In genomic region chr3L:20313469-20313868, dm6 we compare ENCODE assay signal across 6 fruit fly cellular contexts.
TF ChIP-seq lines count a peak whose summit lies in the region.

Gene alphaSnap (plus strand): TSS chr3L:20313632.

- peak; percentile 54 to 59 for TF ChIP-seq CTCF in S2 (optimal IDR thresholded peaks at IDR 0.05; lab: Kevin White, UChicago)
- peak; percentile 68 for TF ChIP-seq CTCF in whole organism, embryonic (GFP tag; optimal IDR thresholded peaks at IDR 0.05; lab: Kevin White, UChicago)

TF ChIP-seq in whole organism, adult, 20 proteins besides CTCF, POLR2A, EP300 and RAD21 (continues in another document):
- TF ChIP-seq cnc (optimal IDR thresholded peaks at IDR 0.05; lab: Kevin White, UChicago), result no peak
- TF ChIP-seq toe (GFP tag; optimal IDR thresholded peaks at IDR 0.05; lab: Kevin White, UChicago), result peak; percentile 15
- peak; percentile 45 for TF ChIP-seq CG7101 (tag; optimal IDR thresholded peaks at IDR 0.05; lab: Kevin White, UChicago)
- peak; percentile 18 for TF ChIP-seq pad (GFP tag; optimal IDR thresholded peaks at IDR 0.05; lab: Kevin White, UChicago)
- peak; percentile 15 for TF ChIP-seq ovo (GFP tag; optimal IDR thresholded peaks at IDR 0.05; lab: Kevin White, UChicago)
- no peak for TF ChIP-seq CG12768 (GFP tag; optimal IDR thresholded peaks at IDR 0.05; lab: Kevin White, UChicago)
- peak; percentile 71 for TF ChIP-seq CG1620 (GFP tag; optimal IDR thresholded peaks at IDR 0.05; lab: Kevin White, UChicago)
- TF ChIP-seq Hr96 (GFP tag; optimal IDR thresholded peaks at IDR 0.05; lab: Kevin White, UChicago), result peak; percentile 29
- TF ChIP-seq CG5204 (GFP tag; optimal IDR thresholded peaks at IDR 0.05; lab: Kevin White, UChicago), result no peak
- TF ChIP-seq bab1 (GFP tag; optimal IDR thresholded peaks at IDR 0.05; lab: Kevin White, UChicago), result peak; percentile 43
- no peak for TF ChIP-seq Clk (GFP tag; optimal IDR thresholded peaks at IDR 0.05; lab: Kevin White, UChicago)
- no peak for TF ChIP-seq CG11617 (GFP tag; optimal IDR thresholded peaks at IDR 0.05; lab: Kevin White, UChicago)
- TF ChIP-seq CG7045 (GFP tag; optimal IDR thresholded peaks at IDR 0.05; lab: Kevin White, UChicago), result no peak
- TF ChIP-seq CG33017 (tag; optimal IDR thresholded peaks at IDR 0.05; lab: Kevin White, UChicago), result no peak
- peak; percentile 29 for TF ChIP-seq Mnt (GFP tag; optimal IDR thresholded peaks at IDR 0.05; lab: Kevin White, UChicago)
- TF ChIP-seq Crg-1 (GFP tag; optimal IDR thresholded peaks at IDR 0.05; lab: Kevin White, UChicago), result peak; percentile 63
- TF ChIP-seq tj (GFP tag; optimal IDR thresholded peaks at IDR 0.05; lab: Kevin White, UChicago), result peak; percentile 6
- no peak for TF ChIP-seq kay (GFP tag; lab: Kevin White, UChicago; ENCODE audit: borderline replicate concordance)

TF ChIP-seq in whole organism, embryonic, 481 proteins besides CTCF, POLR2A, EP300 and RAD21 (continues in another document):
- TF ChIP-seq Pdp1 (GFP tag; optimal IDR thresholded peaks at IDR 0.05; lab: Kevin White, UChicago), result peak in 1 of 2 experiments; percentile 55
- no peak for TF ChIP-seq CG2875 (GFP tag; optimal IDR thresholded peaks at IDR 0.05; lab: Kevin White, UChicago)
- TF ChIP-seq CG1603 (tag; optimal IDR thresholded peaks at IDR 0.05; lab: Kevin White, UChicago), result peak; percentile 74
- 0 out of 3 replicates have a peak, but pooled peaks have one; percentile 31 for TF ChIP-seq Doc3 (GFP tag; IDR thresholded peaks at IDR 0.05; lab: Robert Waterston, UW; ENCODE audit: partially characterized antibody)
- TF ChIP-seq Antp (GFP tag; optimal IDR thresholded peaks at IDR 0.05; lab: Kevin White, UChicago), result peak; percentile 41
- TF ChIP-seq Bteb2 (GFP tag; optimal IDR thresholded peaks at IDR 0.05; lab: Kevin White, UChicago), result peak; percentile 33
- 0 out of 3 replicates have a peak, but pooled peaks have one; percentile 35 for TF ChIP-seq CG6791 (GFP tag; IDR thresholded peaks at IDR 0.05; lab: Robert Waterston, UW; ENCODE audit: partially characterized antibody)
- no peak for TF ChIP-seq CG12104 (GFP tag; optimal IDR thresholded peaks at IDR 0.05; lab: Kevin White, UChicago)
- TF ChIP-seq dati (GFP tag; IDR thresholded peaks at IDR 0.05; lab: Robert Waterston, UW), result no peak
- TF ChIP-seq Dbx (GFP tag; IDR thresholded peaks at IDR 0.05; lab: Robert Waterston, UW), result peak; percentile 33; the same call in 1 of the 3 replicates
- peak; percentile 23 for TF ChIP-seq CG12391 (tag; optimal IDR thresholded peaks at IDR 0.05; lab: Kevin White, UChicago)
- TF ChIP-seq Lhr (GFP tag; optimal IDR thresholded peaks at IDR 0.05; lab: Kevin White, UChicago), result peak; percentile 80
- peak; percentile 8 for TF ChIP-seq dmrt11E (tag; optimal IDR thresholded peaks at IDR 0.05; lab: Kevin White, UChicago)
- peak; percentile 41 for TF ChIP-seq Sry-δ (GFP tag; optimal IDR thresholded peaks at IDR 0.05; lab: Kevin White, UChicago)
- peak; percentile 39 for TF ChIP-seq sug (tag; optimal IDR thresholded peaks at IDR 0.05; lab: Kevin White, UChicago)
- peak; percentile 41 for TF ChIP-seq CG9609 (GFP tag; optimal IDR thresholded peaks at IDR 0.05; lab: Kevin White, UChicago)
- TF ChIP-seq Elba2 (GFP tag; optimal IDR thresholded peaks at IDR 0.05; lab: Kevin White, UChicago), result peak; percentile 66

TF ChIP-seq in whole organism, prepupa, 60 proteins besides CTCF, POLR2A, EP300 and RAD21:
- TF ChIP-seq esn (GFP tag; optimal IDR thresholded peaks at IDR 0.05; lab: Kevin White, UChicago) (peak; percentile 51), topi (GFP tag; optimal IDR thresholded peaks at IDR 0.05; lab: Kevin White, UChicago) (peak; percentile 35), ss (GFP tag; optimal IDR thresholded peaks at IDR 0.05; lab: Kevin White, UChicago) (peak in 1 of 2 experiments; percentile 5), CG31627 (GFP tag; optimal IDR thresholded peaks at IDR 0.05; lab: Kevin White, UChicago) (peak; percentile 29), CG1621 (tag; optimal IDR thresholded peaks at IDR 0.05; lab: Kevin White, UChicago) (peak; percentile 26), CG3032 (tag; optimal IDR thresholded peaks at IDR 0.05; lab: Kevin White, UChicago) (peak; percentile 14), dsx (GFP tag; optimal IDR thresholded peaks at IDR 0.05; lab: Kevin White, UChicago; ENCODE audit: poor library complexity, severe bottlenecking) (peak; percentile 19), CG16779 (tag; optimal IDR thresholded peaks at IDR 0.05; lab: Kevin White, UChicago) (no peak), fkh (GFP tag; optimal IDR thresholded peaks at IDR 0.05; lab: Kevin White, UChicago) (peak; percentile 56), Sox102F (GFP tag; optimal IDR thresholded peaks at IDR 0.05; lab: Kevin White, UChicago) (no peak), Sox14 (GFP tag; optimal IDR thresholded peaks at IDR 0.05; lab: Kevin White, UChicago) (peak; percentile 46), cyc (GFP tag; optimal IDR thresholded peaks at IDR 0.05; lab: Kevin White, UChicago) (peak; percentile 11), Eip75B (GFP tag; optimal IDR thresholded peaks at IDR 0.05; lab: Kevin White, UChicago) (no peak), Eip78C (GFP tag; lab: Kevin White, UChicago) (peak; percentile 83)

TF ChIP-seq in whole organism, pupa, 21 proteins besides CTCF, POLR2A, EP300 and RAD21:
- TF ChIP-seq CG15710 (tag; optimal IDR thresholded peaks at IDR 0.05; lab: Kevin White, UChicago), result no peak
- peak; percentile 19 for TF ChIP-seq CG34367 (tag; optimal IDR thresholded peaks at IDR 0.05; lab: Kevin White, UChicago)

TF ChIP-seq in whole organism, wandering third instar larva, 38 proteins besides CTCF, POLR2A, EP300 and RAD21:
- TF ChIP-seq jim (GFP tag; optimal IDR thresholded peaks at IDR 0.05; lab: Kevin White, UChicago), result no peak
- TF ChIP-seq woc (GFP tag; optimal IDR thresholded peaks at IDR 0.05; lab: Kevin White, UChicago), result no peak
- TF ChIP-seq ey (GFP tag; optimal IDR thresholded peaks at IDR 0.05; lab: Kevin White, UChicago), result no peak
- no peak for TF ChIP-seq lola (GFP tag; optimal IDR thresholded peaks at IDR 0.05; lab: Kevin White, UChicago)
- TF ChIP-seq dmrt93B (GFP tag; optimal IDR thresholded peaks at IDR 0.05; lab: Kevin White, UChicago), result no peak
- TF ChIP-seq HLH106 (tag; optimal IDR thresholded peaks at IDR 0.05; lab: Kevin White, UChicago), result peak; percentile 22
- TF ChIP-seq Myc (optimal IDR thresholded peaks at IDR 0.05; lab: Kevin White, UChicago), result no peak
- peak; percentile 8 for TF ChIP-seq Hr83 (GFP tag; optimal IDR thresholded peaks at IDR 0.05; lab: Kevin White, UChicago; ENCODE audit: poor library complexity, severe bottlenecking)
- peak; percentile 35 for TF ChIP-seq tai (GFP tag; optimal IDR thresholded peaks at IDR 0.05; lab: Kevin White, UChicago)
- peak in 1 of 2 experiments; percentile 18 for TF ChIP-seq dl (GFP tag; optimal IDR thresholded peaks at IDR 0.05; lab: Kevin White, UChicago; ENCODE audit: insufficient read depth in 1 of 2, partially characterized antibody in 2 of 2)
- TF ChIP-seq rgr (GFP tag; optimal IDR thresholded peaks at IDR 0.05; lab: Kevin White, UChicago), result peak; percentile 72
- peak; percentile 51 for TF ChIP-seq br (GFP tag; optimal IDR thresholded peaks at IDR 0.05; lab: Kevin White, UChicago)
- TF ChIP-seq Jra (GFP tag; optimal IDR thresholded peaks at IDR 0.05; lab: Kevin White, UChicago), result peak; percentile 91
- no peak for TF ChIP-seq usp (GFP tag; optimal IDR thresholded peaks at IDR 0.05; lab: Kevin White, UChicago)
- TF ChIP-seq OdsH (GFP tag; optimal IDR thresholded peaks at IDR 0.05; lab: Kevin White, UChicago), result peak; percentile 22
- TF ChIP-seq fru (GFP tag; optimal IDR thresholded peaks at IDR 0.05; lab: Kevin White, UChicago), result peak; percentile 24
- TF ChIP-seq psq (GFP tag; optimal IDR thresholded peaks at IDR 0.05; lab: Kevin White, UChicago), result peak; percentile 49
- TF ChIP-seq Hnf4 (GFP tag; optimal IDR thresholded peaks at IDR 0.05; lab: Kevin White, UChicago), result peak; percentile 60
- TF ChIP-seq Sp1 (GFP tag; optimal IDR thresholded peaks at IDR 0.05; lab: Kevin White, UChicago), result peak; percentile 27
- TF ChIP-seq h (GFP tag; optimal IDR thresholded peaks at IDR 0.05; lab: Kevin White, UChicago), result peak; percentile 61
- TF ChIP-seq foxo (GFP tag; optimal IDR thresholded peaks at IDR 0.05; lab: Kevin White, UChicago), result peak in 1 of 2 experiments; percentile 49
- TF ChIP-seq sage (GFP tag; optimal IDR thresholded peaks at IDR 0.05; lab: Kevin White, UChicago), result peak; percentile 35
- TF ChIP-seq Dif (GFP tag; optimal IDR thresholded peaks at IDR 0.05; lab: Kevin White, UChicago; ENCODE audit: partially characterized antibody), result peak; percentile 21
- TF ChIP-seq Rel (GFP tag; optimal IDR thresholded peaks at IDR 0.05; lab: Kevin White, UChicago), result peak; percentile 0
- peak; percentile 55 for TF ChIP-seq Rel (tag; optimal IDR thresholded peaks at IDR 0.05; lab: Kevin White, UChicago)
